Fruit fly (Drosophila melanogaster) whole organism, embryonic: ENCODE data around the gene CG46317.
A peak's percentile ranks its signal among the peaks of the same experiment; 100 is the strongest.

Source experiments
- Atf3 ChIP-seq: fragments of 200-800 bp; sonication (Bioruptor generic); optimal IDR thresholded peaks from 3 replicates; lab custom pipeline; 2016; ENCODE audit warnings: missing biosample characterization, missing genetic modification characterization
- Bgb ChIP-seq: fragments of 200-800 bp; sonication (Bioruptor generic); IDR thresholded peaks from 2 replicates; pipeline ENCODE4 v1.3.6; 2022; ENCODE audit warnings: missing biosample characterization, missing genetic modification characterization; ENCODE audit not compliant: partially characterized antibody
- Blimp-1 ChIP-seq: fragments of 200-800 bp; sonication (Bioruptor generic); optimal IDR thresholded peaks from 3 replicates; lab custom pipeline; 2018; ENCODE audit warnings: missing biosample characterization, missing genetic modification characterization, mild to moderate bottlenecking, moderate library complexity, missing genetic modification reagents
- CG11085 ChIP-seq: fragments of 200-800 bp; sonication (Bioruptor generic); IDR thresholded peaks from 2 replicates; pipeline ENCODE4 v1.3.6; 2022; ENCODE audit warnings: missing biosample characterization, missing genetic modification characterization
- CG14014 ChIP-seq: fragments of 200-800 bp; sonication (Bioruptor generic); IDR thresholded peaks from 2 replicates; pipeline ENCODE4 v1.3.6; 2022; ENCODE audit warnings: missing biosample characterization, missing genetic modification characterization
- CG14860 ChIP-seq: fragments of 200-800 bp; sonication (Bioruptor generic); IDR thresholded peaks from 3 replicates; pipeline ENCODE4 v1.3.6; 2022; ENCODE audit warnings: missing biosample characterization, missing genetic modification characterization; ENCODE audit not compliant: partially characterized antibody
- CG15269 ChIP-seq: fragments of 200-800 bp; sonication (Bioruptor generic); optimal IDR thresholded peaks from 2 replicates; lab custom pipeline; 2018; ENCODE audit warnings: missing biosample characterization, mild to moderate bottlenecking, missing genetic modification characterization, moderate library complexity
- CG16863 ChIP-seq: fragments of 200-800 bp; sonication (Bioruptor generic); optimal IDR thresholded peaks from 3 replicates; lab custom pipeline; 2016; ENCODE audit warnings: missing biosample characterization, missing genetic modification characterization
- CG2712 ChIP-seq: fragments of 200-800 bp; optimal IDR thresholded peaks from 3 replicates; lab custom pipeline; 2019; ENCODE audit warnings: missing biosample characterization, mild to moderate bottlenecking, missing genetic modification characterization, moderate library complexity
- CG30403 ChIP-seq: fragments of 200-800 bp; sonication (Bioruptor generic); optimal IDR thresholded peaks from 3 replicates; lab custom pipeline; 2016; ENCODE audit warnings: missing biosample characterization, missing genetic modification characterization
- CG30431 ChIP-seq: fragments of 200-800 bp; sonication (Bioruptor generic); optimal IDR thresholded peaks from 2 replicates; lab custom pipeline; 2017; ENCODE audit warnings: missing biosample characterization, missing genetic modification characterization
- CG32767 ChIP-seq: fragments of 200-800 bp; sonication (Bioruptor generic); IDR thresholded peaks from 2 replicates; pipeline ENCODE4 v1.3.6; 2022; ENCODE audit warnings: missing biosample characterization, missing genetic modification characterization
- CG3281 ChIP-seq: fragments of 200-800 bp; sonication (Bioruptor generic); optimal IDR thresholded peaks from 3 replicates; lab custom pipeline; 2017; ENCODE audit warnings: missing biosample characterization, mild to moderate bottlenecking, missing genetic modification characterization
- CG6689 ChIP-seq: fragments of 200-800 bp; sonication (Bioruptor generic); IDR thresholded peaks from 2 replicates; pipeline ENCODE4 v1.3.6; 2022; ENCODE audit warnings: missing biosample characterization, missing genetic modification characterization
- CG8281 ChIP-seq: fragments of 200-800 bp; sonication (Bioruptor generic); optimal IDR thresholded peaks from 2 replicates; lab custom pipeline; 2018; ENCODE audit warnings: missing biosample characterization, mild to moderate bottlenecking, missing genetic modification characterization, moderate library complexity
- Dref ChIP-seq: fragments of 200-800 bp; sonication (Bioruptor generic); IDR thresholded peaks from 2 replicates; pipeline ENCODE4 v1.3.6; 2022; ENCODE audit warnings: missing biosample characterization, missing genetic modification characterization
- Fer2 ChIP-seq: fragments of 200-800 bp; sonication (Bioruptor generic); optimal IDR thresholded peaks from 2 replicates; lab custom pipeline; 2018; ENCODE audit warnings: missing biosample characterization, mild to moderate bottlenecking, missing genetic modification characterization, moderate library complexity
- Hsf ChIP-seq: fragments of 200-800 bp; sonication (Bioruptor generic); optimal IDR thresholded peaks from 3 replicates; lab custom pipeline; 2016; ENCODE audit warnings: missing biosample characterization, missing genetic modification characterization
- Meics ChIP-seq: fragments of 200-800 bp; sonication (Bioruptor generic); optimal IDR thresholded peaks from 2 replicates; lab custom pipeline; 2017; ENCODE audit warnings: missing biosample characterization, mild to moderate bottlenecking, missing genetic modification characterization
- NC2β ChIP-seq: fragments of 200-800 bp; sonication (Bioruptor generic); optimal IDR thresholded peaks from 2 replicates; lab custom pipeline; 2016; ENCODE audit warnings: missing biosample characterization, missing genetic modification characterization
- NK7.1 ChIP-seq: fragments of 200-800 bp; sonication (Bioruptor generic); optimal IDR thresholded peaks from 3 replicates; lab custom pipeline; 2016; ENCODE audit warnings: missing biosample characterization, missing genetic modification characterization
- Neu2 ChIP-seq: fragments of 200-800 bp; sonication (Bioruptor generic); optimal IDR thresholded peaks from 3 replicates; lab custom pipeline; 2016; ENCODE audit warnings: missing biosample characterization, missing genetic modification characterization, borderline replicate concordance
- Poxn ChIP-seq: fragments of 200-800 bp; sonication (Bioruptor generic); IDR thresholded peaks from 2 replicates; pipeline ENCODE4 v1.3.6; 2022; ENCODE audit warnings: missing biosample characterization, missing genetic modification characterization
- Rx ChIP-seq: fragments of 200-800 bp; sonication (Bioruptor generic); IDR thresholded peaks from 2 replicates; pipeline ENCODE4 v1.3.6; 2022; ENCODE audit warnings: missing biosample characterization, missing genetic modification characterization
- Side ChIP-seq: fragments of 200-800 bp; sonication (Bioruptor generic); optimal IDR thresholded peaks from 2 replicates; lab custom pipeline; 2016; ENCODE audit warnings: missing biosample characterization, missing genetic modification characterization
- Six4 ChIP-seq: fragments of 200-800 bp; sonication (Bioruptor generic); optimal IDR thresholded peaks from 2 replicates; lab custom pipeline; 2016; ENCODE audit warnings: missing biosample characterization, missing genetic modification characterization
- Sox100B ChIP-seq: fragments of 200-800 bp; sonication (Bioruptor generic); optimal IDR thresholded peaks from 3 replicates; lab custom pipeline; 2018; ENCODE audit warnings: missing biosample characterization, mild to moderate bottlenecking, missing genetic modification characterization
- ab ChIP-seq: fragments of 200-800 bp; sonication (Bioruptor generic); optimal IDR thresholded peaks from 2 replicates; lab custom pipeline; 2016; ENCODE audit warnings: missing biosample characterization, missing genetic modification characterization
- ash1 ChIP-seq: fragments of 200-800 bp; sonication (Bioruptor generic); optimal IDR thresholded peaks from 2 replicates; lab custom pipeline; 2018; ENCODE audit warnings: missing biosample characterization, mild to moderate bottlenecking, missing genetic modification characterization
- cas ChIP-seq: fragments of 200-800 bp; sonication (Bioruptor generic); IDR thresholded peaks from 2 replicates; pipeline ENCODE4 v1.3.6; 2022; ENCODE audit warnings: missing biosample characterization, missing genetic modification characterization
- caup ChIP-seq: fragments of 200-800 bp; sonication (Bioruptor generic); optimal IDR thresholded peaks from 3 replicates; lab custom pipeline; 2017; ENCODE audit warnings: missing biosample characterization, mild to moderate bottlenecking, missing genetic modification characterization, moderate library complexity; ENCODE audit not compliant: severe bottlenecking
- dm ChIP-seq: fragments of 200-800 bp; sonication (Bioruptor generic); optimal IDR thresholded peaks from 3 replicates; lab custom pipeline; 2016; ENCODE audit warnings: missing biosample characterization, missing genetic modification characterization
- dmrt99B ChIP-seq: fragments of 200-800 bp; sonication (Bioruptor generic); optimal IDR thresholded peaks from 2 replicates; lab custom pipeline; 2018; ENCODE audit warnings: missing biosample characterization, mild to moderate bottlenecking, missing genetic modification characterization, moderate library complexity
- ems ChIP-seq: fragments of 200-800 bp; sonication (Bioruptor generic); optimal IDR thresholded peaks from 3 replicates; lab custom pipeline; 2016; ENCODE audit warnings: missing biosample characterization, missing genetic modification characterization
- ftz-f1 ChIP-seq: fragments of 200-800 bp; sonication (Bioruptor generic); optimal IDR thresholded peaks from 2 replicates; lab custom pipeline; 2016; ENCODE audit warnings: missing biosample characterization, missing genetic modification characterization
- gfzf ChIP-seq: fragments of 200-800 bp; sonication (Bioruptor generic); optimal IDR thresholded peaks from 2 replicates; lab custom pipeline; 2016; ENCODE audit warnings: missing biosample characterization, mild to moderate bottlenecking, missing genetic modification characterization, moderate library complexity
- lmd ChIP-seq: fragments of 200-800 bp; sonication (Bioruptor generic); IDR thresholded peaks from 2 replicates; pipeline ENCODE4 v1.3.6; 2022; ENCODE audit warnings: missing biosample characterization, missing genetic modification characterization
- maf-S ChIP-seq: fragments of 200-800 bp; sonication (Bioruptor generic); optimal IDR thresholded peaks from 2 replicates; lab custom pipeline; 2016; ENCODE audit warnings: missing biosample characterization, missing genetic modification characterization
- mirr ChIP-seq: fragments of 200-800 bp; sonication (Bioruptor generic); optimal IDR thresholded peaks from 3 replicates; lab custom pipeline; 2018; ENCODE audit warnings: missing biosample characterization, mild to moderate bottlenecking, missing genetic modification characterization
- odd ChIP-seq: fragments of 200-800 bp; sonication (Bioruptor generic); optimal IDR thresholded peaks from 2 replicates; lab custom pipeline; 2017; ENCODE audit warnings: missing biosample characterization, mild to moderate bottlenecking, missing genetic modification characterization
- org-1 ChIP-seq: fragments of 200-800 bp; sonication (Bioruptor generic); optimal IDR thresholded peaks from 2 replicates; lab custom pipeline; 2017; ENCODE audit warnings: missing biosample characterization, missing genetic modification characterization
- otp ChIP-seq: fragments of 200-800 bp; sonication (Bioruptor generic); IDR thresholded peaks from 3 replicates; pipeline ENCODE4, ENCODE4 v1.3.6; 2022; ENCODE audit warnings: missing biosample characterization, missing genetic modification characterization
- pan ChIP-seq, 4 experiments: fragments of >200 bp in 3 of 4; fragments of 200-800 bp in 1 of 4; sonication (Bioruptor generic) in 1 of 4; optimal IDR thresholded peaks in 3 of 4; IDR thresholded peaks in 1 of 4; 2 replicates each; pipeline versions ENCODE4 v1.3.6 to Lab custom; 2017 to 2022; ENCODE audit warnings: missing biosample characterization in 2 of 4, missing genetic modification characterization in 2 of 4, mixed read lengths in 1 of 4
- pho ChIP-seq: fragments of 200-800 bp; sonication (Bioruptor generic); optimal IDR thresholded peaks from 2 replicates; lab custom pipeline; 2016; ENCODE audit warnings: missing biosample characterization, missing genetic modification characterization
- row ChIP-seq: fragments of 200-800 bp; sonication (Bioruptor generic); IDR thresholded peaks from 3 replicates; pipeline ENCODE4 v1.3.6; 2022; ENCODE audit warnings: missing biosample characterization, missing genetic modification characterization
- shn ChIP-seq: fragments of 200-800 bp; sonication (Bioruptor generic); optimal IDR thresholded peaks from 3 replicates; lab custom pipeline; 2016; ENCODE audit warnings: missing biosample characterization, missing genetic modification characterization
- stwl ChIP-seq: fragments of 200-800 bp; sonication (Bioruptor generic); optimal IDR thresholded peaks from 3 replicates; lab custom pipeline; 2018; ENCODE audit warnings: missing biosample characterization, mild to moderate bottlenecking, missing genetic modification characterization, moderate library complexity
- tgo ChIP-seq: fragments of 200-800 bp; sonication (Bioruptor generic); IDR thresholded peaks from 3 replicates; pipeline ENCODE4 v1.3.6; 2022; ENCODE audit warnings: missing biosample characterization, missing genetic modification characterization
- z ChIP-seq: fragments of 200-800 bp; sonication (Bioruptor generic); IDR thresholded peaks from 3 replicates; pipeline ENCODE4 v1.3.6; 2022; ENCODE audit warnings: missing biosample characterization, missing genetic modification characterization

The CG46317 gene

dm6 chrX:14247035-14247786, 13.8 kb upstream of the CG46317 start, which contains the start of gene mud (continued):
- TF ChIP-seq org-1, result no peak
- peak; percentile 28 for TF ChIP-seq gfzf (GFP tag; lab: Kevin White, UChicago)
- TF ChIP-seq odd (GFP tag; lab: Kevin White, UChicago), result no peak
- no peak for TF ChIP-seq z (GFP tag; lab: Robert Waterston, UW)
- 0 out of 3 replicates have a peak, but pooled peaks have one; percentile 7 for TF ChIP-seq otp (GFP tag; lab: Robert Waterston, UW)
- TF ChIP-seq Bgb (GFP tag; lab: Robert Waterston, UW), result peak; percentile 84
- TF ChIP-seq dmrt99B (tag; lab: Kevin White, UChicago), result no peak
- TF ChIP-seq CG2712 (tag; lab: Kevin White, UChicago), result peak; percentile 69
- TF ChIP-seq Poxn (GFP tag; lab: Robert Waterston, UW), result no peak
- no peak; the same call in 2 of the 3 replicates for TF ChIP-seq tgo
- no peak for TF ChIP-seq CG16863
- peak; percentile 25; the same call in 1 of the 2 replicates for TF ChIP-seq lmd (GFP tag; lab: Robert Waterston, UW)
- TF ChIP-seq ab (GFP tag; lab: Kevin White, UChicago), result no peak
- no peak for TF ChIP-seq Hsf (GFP tag; lab: Kevin White, UChicago)
- no peak for TF ChIP-seq shn (GFP tag; lab: Kevin White, UChicago)
- no peak for TF ChIP-seq pho (GFP tag; lab: Kevin White, UChicago)
- no peak for TF ChIP-seq pan (optimal IDR thresholded peaks at IDR 0.05; lab: Kevin White, UChicago)
- peak in 1 of 2 experiments; percentile 21 for TF ChIP-seq pan (GFP tag; optimal IDR thresholded peaks at IDR 0.05 in 1 of 2, IDR thresholded peaks at IDR 0.05 in 1 of 2)
- TF ChIP-seq mirr (GFP tag; lab: Kevin White, UChicago), result no peak
- no peak for TF ChIP-seq Fer2
- no peak for TF ChIP-seq Blimp-1
- TF ChIP-seq CG14014 (GFP tag; lab: Robert Waterston, UW), result no peak
- no peak for TF ChIP-seq NC2β (GFP tag; lab: Kevin White, UChicago)
- TF ChIP-seq Atf3, result no peak
- TF ChIP-seq Rx (GFP tag; lab: Robert Waterston, UW), result no peak
- no peak for TF ChIP-seq Six4 (GFP tag; lab: Kevin White, UChicago)
- TF ChIP-seq Side (GFP tag; lab: Kevin White, UChicago), result no peak
- peak; percentile 92 for TF ChIP-seq Dref
- TF ChIP-seq CG32767 (GFP tag; lab: Robert Waterston, UW), result no peak
- TF ChIP-seq NK7.1 (GFP tag; lab: Kevin White, UChicago), result no peak
- peak; percentile 80 for TF ChIP-seq row (GFP tag; lab: Robert Waterston, UW)
- peak; percentile 40 for TF ChIP-seq stwl (tag; lab: Kevin White, UChicago)
- no peak for TF ChIP-seq CG11085
- no peak for TF ChIP-seq ems (GFP tag; lab: Kevin White, UChicago)
- TF ChIP-seq ftz-f1 (GFP tag; lab: Kevin White, UChicago), result no peak
- peak; percentile 72; the same call in 2 of the 3 replicates for TF ChIP-seq CG14860 (GFP tag; lab: Robert Waterston, UW)
- TF ChIP-seq maf-S (GFP tag; lab: Kevin White, UChicago), result no peak
- 0 out of 2 replicates have a peak, but pooled peaks have one; percentile 36 for TF ChIP-seq CG6689 (GFP tag; lab: Robert Waterston, UW)
- peak; percentile 52 for TF ChIP-seq Meics (GFP tag; lab: Kevin White, UChicago)
- no peak for TF ChIP-seq Sox100B (GFP tag; lab: Kevin White, UChicago)
- no peak for TF ChIP-seq cas
- no peak for TF ChIP-seq CG15269 (tag; lab: Kevin White, UChicago)
- TF ChIP-seq CG30403 (GFP tag; lab: Kevin White, UChicago), result peak; percentile 35
- TF ChIP-seq CG3281 (GFP tag; lab: Kevin White, UChicago), result no peak
- no peak for TF ChIP-seq ash1 (GFP tag; lab: Kevin White, UChicago)
- TF ChIP-seq Neu2, result no peak
- TF ChIP-seq caup (GFP tag; lab: Kevin White, UChicago), result no peak
- TF ChIP-seq dm (GFP tag; lab: Kevin White, UChicago), result no peak
- peak; percentile 28 for TF ChIP-seq CG30431 (GFP tag; lab: Kevin White, UChicago)
- TF ChIP-seq CG8281 (tag; lab: Kevin White, UChicago), result no peak
